Worm (Caenorhabditis elegans) whole organism, mixed stage, embryonic: ENCODE data around the gene M02B7.7.

ENCODE experiments used
- flh-1 ChIP-seq: fragments of 200-800 bp; sonication (Bioruptor generic); optimal IDR thresholded peaks from 2 replicates; lab custom pipeline; 2018; ENCODE audit warnings: mild to moderate bottlenecking, missing genetic modification characterization, moderate library complexity, missing compliant biosample characterization
- snpc-4 ChIP-seq: fragments of 150-350 bp; optimal IDR thresholded peaks from 2 replicates; lab custom pipeline; 2014; ENCODE audit warnings: missing biosample characterization, missing genetic modification characterization

ce11 chrIV:3854606-3855005, 47.6 kb upstream of the M02B7.7 start:
- TF ChIP-seq flh-1 (peak; percentile 17), snpc-4 (tag; lab: Kevin White, UChicago) (no peak)
